Worm (Caenorhabditis elegans) whole organism, midembryonic: Measurements from ENCODE around the gene srx-1.

ENCODE experiments used
- T22C8.4 ChIP-seq: fragments of 200-800 bp; sonication (Bioruptor generic); IDR thresholded peaks from 2 replicates; pipeline ENCODE4 v1.3.6; 2022; ENCODE audit warnings: missing genetic modification characterization, missing compliant biosample characterization
- cog-1 ChIP-seq: sonication (generic microtip); optimal IDR thresholded peaks from 2 replicates; lab custom pipeline; 2016; ENCODE audit warnings: missing genetic modification characterization, missing compliant biosample characterization
- flt-1 ChIP-seq: fragments of 200-800 bp; sonication (Bioruptor generic); IDR thresholded peaks from 2 replicates; pipeline ENCODE4 v1.3.6; 2022; ENCODE audit warnings: missing genetic modification characterization, missing compliant biosample characterization
- klf-2 ChIP-seq: fragments of 200-800 bp; sonication (Bioruptor generic); conservative IDR thresholded peaks from 2 replicates; pipeline ENCODE4 v1.3.6; 2022; ENCODE audit warnings: missing genetic modification reagents, missing genetic modification characterization, missing compliant biosample characterization
- med-1 ChIP-seq: sonication (generic microtip); optimal IDR thresholded peaks from 2 replicates; lab custom pipeline; 2017; ENCODE audit warnings: missing genetic modification characterization, mild to moderate bottlenecking, missing compliant biosample characterization, antibody characterized with exemption, missing genetic modification reagents; ENCODE audit not compliant: insufficient read depth
- ref-1 ChIP-seq: fragments of 200-800 bp; sonication (Bioruptor generic); conservative IDR thresholded peaks from 2 replicates; pipeline ENCODE4 v1.3.6; 2022; ENCODE audit warnings: missing genetic modification reagents, missing genetic modification characterization, missing compliant biosample characterization
- tab-1 ChIP-seq: fragments of 200-800 bp; sonication (Bioruptor generic); IDR thresholded peaks from 2 replicates; pipeline ENCODE4 v1.3.6; 2022; ENCODE audit warnings: missing genetic modification characterization, missing compliant biosample characterization
- ztf-23 ChIP-seq: fragments of 200-800 bp; sonication (Bioruptor generic); IDR thresholded peaks from 2 replicates; pipeline ENCODE4 v1.3.6; 2022; ENCODE audit warnings: missing genetic modification reagents, missing genetic modification characterization, missing compliant biosample characterization
- ztf-29 ChIP-seq: fragments of 200-800 bp; sonication (Bioruptor generic); IDR thresholded peaks from 2 replicates; pipeline ENCODE4 v1.3.6; 2022; ENCODE audit warnings: missing genetic modification reagents, missing genetic modification characterization, missing compliant biosample characterization

DNA sequence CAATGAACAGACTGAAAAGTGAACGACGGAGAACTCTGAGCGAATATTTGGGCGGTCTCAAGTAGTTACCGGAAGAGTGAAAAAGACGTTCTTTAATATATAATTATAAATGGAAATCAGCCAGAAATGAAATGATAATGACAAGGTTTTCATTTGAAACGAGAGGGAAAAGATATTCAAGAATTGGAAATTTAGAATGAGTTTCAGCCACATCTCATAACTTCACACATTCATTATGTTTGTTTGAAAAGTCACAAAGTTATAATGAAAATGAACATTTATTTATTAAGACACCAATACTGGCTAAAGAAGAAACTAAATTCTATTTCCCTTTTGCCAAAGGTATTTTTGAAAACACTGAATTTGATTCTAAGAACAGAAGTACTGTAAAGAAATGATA, 47.6 kb downstream of the srx-1 start, which contains the start of gene C25E10.7:
- no peak for TF ChIP-seq T22C8.4 (GFP tag; lab: Robert Waterston, UW)
- no peak for TF ChIP-seq flt-1 (GFP tag; lab: Robert Waterston, UW)
- no peak for TF ChIP-seq ztf-23 (GFP tag; lab: Robert Waterston, UW)
- no peak for TF ChIP-seq tab-1 (GFP tag; lab: Robert Waterston, UW)
- TF ChIP-seq ref-1 (GFP tag; lab: Robert Waterston, UW) = no peak
- TF ChIP-seq ztf-29 = no peak
- no peak for TF ChIP-seq klf-2 (GFP tag; lab: Robert Waterston, UW)
- TF ChIP-seq cog-1 = no peak
- TF ChIP-seq med-1 (GFP tag; lab: Kevin White, UChicago) = no peak
